Fruit fly (Drosophila melanogaster) whole organism, prepupa: ENCODE data around the gene comm3.

ENCODE experiments used
- Blimp-1 ChIP-seq: fragments of 200-800 bp; sonication (Bioruptor generic); optimal IDR thresholded peaks from 3 replicates; lab custom pipeline; 2017; ENCODE audit warnings: missing biosample characterization, missing genetic modification characterization, mild to moderate bottlenecking, moderate library complexity, missing genetic modification reagents
- CG10631 ChIP-seq: fragments of 200-800 bp; sonication (Bioruptor generic); optimal IDR thresholded peaks from 2 replicates; lab custom pipeline; 2016; ENCODE audit warnings: missing biosample characterization, missing genetic modification characterization
- CG10669 ChIP-seq: fragments of 200-800 bp; sonication (Bioruptor generic); optimal IDR thresholded peaks from 3 replicates; lab custom pipeline; 2018; ENCODE audit warnings: missing biosample characterization, mild to moderate bottlenecking, missing genetic modification characterization, moderate library complexity
- CG11762 ChIP-seq: fragments of 200-800 bp; sonication (Bioruptor generic); optimal IDR thresholded peaks from 3 replicates; lab custom pipeline; 2016; ENCODE audit warnings: missing biosample characterization, missing genetic modification characterization; ENCODE audit not compliant: insufficient read depth
- CG15336 ChIP-seq: fragments of 200-800 bp; sonication (Bioruptor generic); IDR thresholded peaks from 2 replicates; pipeline ENCODE4 v1.3.6; 2022; ENCODE audit warnings: missing biosample characterization, missing genetic modification characterization
- CG32006 ChIP-seq: fragments of 200-800 bp; sonication (Bioruptor generic); optimal IDR thresholded peaks from 3 replicates; lab custom pipeline; 2017; ENCODE audit warnings: missing biosample characterization, mild to moderate bottlenecking, missing genetic modification characterization
- CG34406 ChIP-seq: fragments of 200-800 bp; sonication (Bioruptor generic); optimal IDR thresholded peaks from 3 replicates; lab custom pipeline; 2016; ENCODE audit warnings: missing biosample characterization, missing genetic modification characterization
- CG3919 ChIP-seq: fragments of 200-800 bp; sonication (Bioruptor generic); optimal IDR thresholded peaks from 3 replicates; lab custom pipeline; 2016; ENCODE audit warnings: missing biosample characterization, missing genetic modification characterization
- CG4318 ChIP-seq: fragments of 200-800 bp; sonication (Bioruptor generic); optimal IDR thresholded peaks from 3 replicates; lab custom pipeline; 2017; ENCODE audit warnings: missing biosample characterization, mild to moderate bottlenecking, missing genetic modification characterization
- CG6276 ChIP-seq: fragments of 200-800 bp; sonication (Bioruptor generic); optimal IDR thresholded peaks from 2 replicates; lab custom pipeline; 2017; ENCODE audit warnings: missing biosample characterization, mild to moderate bottlenecking, missing genetic modification characterization
- CG6792 ChIP-seq: fragments of 200-800 bp; sonication (Bioruptor generic); optimal IDR thresholded peaks from 3 replicates; lab custom pipeline; 2016; ENCODE audit warnings: missing biosample characterization, missing genetic modification characterization
- CG6808 ChIP-seq: fragments of 200-800 bp; sonication (Bioruptor generic); optimal IDR thresholded peaks from 3 replicates; lab custom pipeline; 2017; ENCODE audit warnings: missing biosample characterization, missing genetic modification characterization, mild to moderate bottlenecking, moderate library complexity, missing genetic modification reagents
- CG8632 ChIP-seq: fragments of 200-800 bp; sonication (Bioruptor generic); optimal IDR thresholded peaks from 3 replicates; lab custom pipeline; 2016; ENCODE audit warnings: missing biosample characterization, missing genetic modification characterization
- Eip75B ChIP-seq: fragments of 200-800 bp; sonication (Bioruptor generic); optimal IDR thresholded peaks from 3 replicates; lab custom pipeline; 2016; ENCODE audit warnings: missing biosample characterization, missing genetic modification characterization
- Eip78C ChIP-seq: fragments of 200-800 bp; sonication (Bioruptor generic); peaks from one replicate; lab custom pipeline; 2016; ENCODE audit warnings: missing biosample characterization, missing genetic modification characterization
- Eip93F ChIP-seq: fragments of 200-800 bp; sonication (Bioruptor generic); optimal IDR thresholded peaks from 2 replicates; lab custom pipeline; 2016; ENCODE audit warnings: missing biosample characterization, mild to moderate bottlenecking, missing genetic modification characterization
- Ets21C ChIP-seq: fragments of 200-800 bp; sonication (Bioruptor generic); optimal IDR thresholded peaks from 3 replicates; lab custom pipeline; 2016; ENCODE audit warnings: missing biosample characterization, missing genetic modification characterization
- Ets96B ChIP-seq: fragments of 200-800 bp; optimal IDR thresholded peaks from 2 replicates; lab custom pipeline; 2019; ENCODE audit warnings: missing biosample characterization, mild to moderate bottlenecking, missing genetic modification characterization, moderate library complexity
- Gug ChIP-seq: fragments of 200-800 bp; sonication (Bioruptor generic); IDR thresholded peaks from 2 replicates; pipeline ENCODE4 v1.3.6; 2022; ENCODE audit warnings: missing biosample characterization, missing genetic modification characterization
- Hr39 ChIP-seq: fragments of 200-800 bp; sonication (Bioruptor generic); optimal IDR thresholded peaks from 2 replicates; lab custom pipeline; 2016; ENCODE audit warnings: missing biosample characterization, missing genetic modification characterization
- Hr4 ChIP-seq: fragments of 200-800 bp; sonication (Bioruptor generic); optimal IDR thresholded peaks from 3 replicates; lab custom pipeline; 2016; ENCODE audit warnings: missing biosample characterization, missing genetic modification characterization
- Lpt ChIP-seq: fragments of 200-800 bp; sonication (Bioruptor generic); optimal IDR thresholded peaks from 3 replicates; lab custom pipeline; 2016; ENCODE audit warnings: missing biosample characterization, missing genetic modification characterization
- Met ChIP-seq: fragments of 200-800 bp; sonication (Bioruptor generic); optimal IDR thresholded peaks from 3 replicates; lab custom pipeline; 2016; ENCODE audit warnings: missing biosample characterization, missing genetic modification characterization
- OdsH ChIP-seq: fragments of 200-800 bp; sonication (Bioruptor generic); optimal IDR thresholded peaks from 3 replicates; lab custom pipeline; 2016; ENCODE audit warnings: missing biosample characterization, missing genetic modification characterization
- Smox ChIP-seq: fragments of 200-800 bp; sonication (Bioruptor generic); optimal IDR thresholded peaks from 3 replicates; lab custom pipeline; 2016; ENCODE audit warnings: missing biosample characterization, missing genetic modification characterization
- Sox102F ChIP-seq: fragments of 200-800 bp; sonication (Bioruptor generic); optimal IDR thresholded peaks from 2 replicates; lab custom pipeline; 2016; ENCODE audit warnings: missing biosample characterization, mild to moderate bottlenecking, missing genetic modification characterization
- Sox15 ChIP-seq: fragments of 200-800 bp; sonication (Bioruptor generic); optimal IDR thresholded peaks from 3 replicates; lab custom pipeline; 2016; ENCODE audit warnings: missing biosample characterization, missing genetic modification characterization
- achi ChIP-seq: fragments of 200-800 bp; sonication (Bioruptor generic); optimal IDR thresholded peaks from 3 replicates; lab custom pipeline; 2016; ENCODE audit warnings: missing biosample characterization, missing genetic modification characterization
- acj6 ChIP-seq: fragments of 200-800 bp; sonication (Bioruptor generic); optimal IDR thresholded peaks from 3 replicates; lab custom pipeline; 2016; ENCODE audit warnings: missing biosample characterization, missing genetic modification characterization
- cyc ChIP-seq: fragments of 200-800 bp; sonication (Bioruptor generic); optimal IDR thresholded peaks from 3 replicates; lab custom pipeline; 2016; ENCODE audit warnings: missing biosample characterization, missing genetic modification characterization
- dac ChIP-seq: fragments of 200-800 bp; sonication (Bioruptor generic); optimal IDR thresholded peaks from 2 replicates; lab custom pipeline; 2017; ENCODE audit warnings: missing biosample characterization, mild to moderate bottlenecking, missing genetic modification characterization
- eg ChIP-seq: fragments of 200-800 bp; sonication (Bioruptor generic); IDR thresholded peaks from 3 replicates; pipeline ENCODE4 v1.3.6; 2022; ENCODE audit warnings: missing biosample characterization, missing genetic modification characterization
- esn ChIP-seq: fragments of 200-800 bp; sonication (Bioruptor generic); optimal IDR thresholded peaks from 2 replicates; lab custom pipeline; 2016; ENCODE audit warnings: missing biosample characterization, mild to moderate bottlenecking, missing genetic modification characterization, moderate library complexity
- fkh ChIP-seq: fragments of 200-800 bp; sonication (Bioruptor generic); optimal IDR thresholded peaks from 3 replicates; lab custom pipeline; 2017; ENCODE audit warnings: missing biosample characterization, mild to moderate bottlenecking, missing genetic modification characterization, moderate library complexity
- pdm3 ChIP-seq: fragments of 200-800 bp; sonication (Bioruptor generic); optimal IDR thresholded peaks from 3 replicates; lab custom pipeline; 2016; ENCODE audit warnings: missing biosample characterization, missing genetic modification characterization
- salr ChIP-seq, 2 experiments: fragments of 200-800 bp; sonication (Bioruptor generic); optimal IDR thresholded peaks; 3 replicates each; lab custom pipeline; 2016 to 2018; ENCODE audit warnings: missing biosample characterization in 2 of 2, missing genetic modification characterization in 2 of 2, mild to moderate bottlenecking in 1 of 2
- spab ChIP-seq: fragments of 200-800 bp; sonication (Bioruptor generic); optimal IDR thresholded peaks from 2 replicates; lab custom pipeline; 2017; ENCODE audit warnings: missing biosample characterization, mild to moderate bottlenecking, missing genetic modification characterization, missing genetic modification reagents
- svp ChIP-seq: fragments of 200-800 bp; sonication (Bioruptor generic); peaks from one replicate; lab custom pipeline; 2016; ENCODE audit warnings: missing biosample characterization, missing genetic modification characterization

The comm3 gene

DNA sequence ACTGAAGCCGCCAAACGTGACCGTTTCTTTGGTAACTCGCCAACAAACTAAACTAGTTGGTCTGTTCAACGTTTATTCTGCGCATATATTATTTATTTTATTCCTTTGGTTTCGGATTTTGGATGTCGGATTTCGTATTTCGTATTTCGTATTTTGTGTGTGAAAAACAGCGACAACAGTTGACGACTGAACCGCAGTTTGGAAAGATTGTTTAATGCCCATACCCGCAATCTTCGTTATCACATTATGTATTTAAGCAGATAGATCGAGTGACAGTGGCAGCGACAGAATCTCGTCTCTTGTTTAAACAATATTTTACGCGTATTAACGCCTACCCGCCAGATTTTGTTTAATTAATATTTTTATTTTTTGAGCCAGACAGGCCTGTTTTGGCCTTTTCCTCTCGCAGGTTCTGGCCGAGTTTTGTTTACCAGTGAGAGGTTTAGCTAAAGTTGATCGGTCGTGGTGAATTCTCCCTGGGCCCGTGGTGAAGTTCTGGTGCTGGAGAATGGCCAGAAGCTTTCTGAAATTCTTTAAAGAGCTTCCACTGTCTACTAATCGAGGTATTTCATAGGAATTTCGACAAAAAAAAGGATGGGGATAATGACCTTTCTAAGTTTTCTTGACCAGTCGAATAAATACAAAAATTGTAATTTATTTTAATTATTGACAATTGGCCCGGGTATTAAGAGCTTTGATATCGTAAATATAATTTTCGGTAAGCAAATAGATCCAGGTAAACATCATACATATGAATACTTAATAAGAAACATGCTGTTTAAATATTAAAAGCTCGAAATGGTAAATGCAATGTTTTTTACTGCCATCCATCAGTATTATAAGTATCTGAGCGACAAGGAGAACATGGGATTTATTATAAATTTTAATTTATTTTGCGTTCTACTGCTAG is at the start of gene comm3, which contains the start of gene CG43083:
Gene comm3 (minus strand): TSS at position 51 of the 910 bp plus-strand sequence.
Gene CG43083 (plus strand): TSS at position 860 of the 910 bp plus-strand sequence.
- TF ChIP-seq Eip78C (GFP tag; lab: Kevin White, UChicago) (peak; percentile 53), fkh (GFP tag; lab: Kevin White, UChicago) (peak; percentile 73), CG4318 (no peak)
- TF ChIP-seq, all 60 proteins: peak for 2

DNA sequence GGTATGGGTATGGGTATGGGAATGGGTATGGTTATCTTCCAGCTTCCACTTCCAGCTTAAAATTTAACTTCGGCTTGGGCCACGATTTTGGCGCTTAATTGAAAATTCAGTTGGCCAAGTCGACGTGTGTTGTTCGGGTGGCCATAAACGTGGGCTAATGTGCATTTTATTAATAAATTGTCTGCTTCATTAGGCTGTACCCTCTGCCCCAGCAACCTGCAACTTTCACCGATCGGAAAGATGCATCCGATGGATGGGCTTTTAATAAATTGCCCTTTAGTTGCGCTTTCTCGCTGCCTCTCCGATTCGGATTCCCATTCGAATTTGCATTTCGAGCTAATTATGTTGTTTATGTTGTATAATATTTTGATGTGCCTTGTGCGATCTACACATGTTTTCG is 47.6 kb upstream of the comm3 start:
- no peak for TF ChIP-seq fkh (GFP tag; lab: Kevin White, UChicago)
- peak; percentile 4 for TF ChIP-seq Eip78C (GFP tag; lab: Kevin White, UChicago)
- TF ChIP-seq CG15336 = 0 out of 2 replicates have a peak, but pooled peaks have one; percentile 15
- TF ChIP-seq CG11762 (GFP tag; lab: Kevin White, UChicago) = no peak
- TF ChIP-seq Blimp-1 (GFP tag; lab: Kevin White, UChicago) = peak; percentile 9

- TF ChIP-seq eg (no peak), CG6808 (GFP tag; lab: Kevin White, UChicago) (no peak), Eip78C (GFP tag; lab: Kevin White, UChicago) (peak; percentile 69), fkh (GFP tag; lab: Kevin White, UChicago) (peak; percentile 58), CG11762 (GFP tag; lab: Kevin White, UChicago) (no peak)
Observed at dm6 chr3L:15694406-15694805, 46.8 kb upstream of the comm3 start.

dm6 chr3L:15692794-15693532 is 45.4 kb upstream of the comm3 start:
- TF ChIP-seq CG34406 (GFP tag; lab: Kevin White, UChicago) = peak; percentile 54
- peak; percentile 1 for TF ChIP-seq Hr39 (GFP tag; lab: Kevin White, UChicago)
- TF ChIP-seq Lpt = no peak
- TF ChIP-seq CG32006 (GFP tag; lab: Kevin White, UChicago) = peak; percentile 70
- peak; percentile 31 for TF ChIP-seq spab (GFP tag; lab: Kevin White, UChicago)
- TF ChIP-seq Eip78C (GFP tag; lab: Kevin White, UChicago) = peak; percentile 87
- TF ChIP-seq CG6276 (GFP tag; lab: Kevin White, UChicago) = peak; percentile 41
- TF ChIP-seq Sox102F (GFP tag; lab: Kevin White, UChicago) = no peak
- peak; percentile 36 for TF ChIP-seq esn (GFP tag; lab: Kevin White, UChicago)
- TF ChIP-seq pdm3 (GFP tag; lab: Kevin White, UChicago) = peak; percentile 36
- TF ChIP-seq Smox (GFP tag; lab: Kevin White, UChicago) = peak; percentile 13
- TF ChIP-seq CG3919 = peak; percentile 52
- no peak for TF ChIP-seq CG6808 (GFP tag; lab: Kevin White, UChicago)
- no peak for TF ChIP-seq dac (GFP tag; lab: Kevin White, UChicago)
- peak; percentile 40 for TF ChIP-seq CG4318
- TF ChIP-seq fkh (GFP tag; lab: Kevin White, UChicago) = no peak
- TF ChIP-seq Gug (GFP tag; lab: Robert Waterston, UW) = peak; percentile 14; the same call in 1 of the 2 replicates
- TF ChIP-seq CG8632 (GFP tag; lab: Kevin White, UChicago) = peak; percentile 56
- TF ChIP-seq CG10631 = peak; percentile 13
- peak; percentile 20 for TF ChIP-seq Ets96B (tag; lab: Kevin White, UChicago)
- peak; percentile 54 for TF ChIP-seq achi
- TF ChIP-seq Eip75B (GFP tag; lab: Kevin White, UChicago) = no peak
- TF ChIP-seq CG11762 (GFP tag; lab: Kevin White, UChicago) = peak; percentile 51
- TF ChIP-seq Ets21C = no peak
- TF ChIP-seq Met (GFP tag; lab: Kevin White, UChicago) = no peak
- peak; percentile 11 for TF ChIP-seq cyc (GFP tag; lab: Kevin White, UChicago)
- TF ChIP-seq Sox15 (GFP tag; lab: Kevin White, UChicago) = peak; percentile 22
- peak; percentile 67 for TF ChIP-seq svp (GFP tag; lab: Kevin White, UChicago)
- no peak for TF ChIP-seq Blimp-1 (GFP tag; lab: Kevin White, UChicago)
- TF ChIP-seq OdsH (GFP tag; lab: Kevin White, UChicago) = peak; percentile 56
- TF ChIP-seq Hr4 = peak; percentile 15
- peak in 1 of 2 experiments; percentile 51 for TF ChIP-seq salr (GFP tag; optimal IDR thresholded peaks at IDR 0.05; lab: Kevin White, UChicago)
- 0 out of 2 replicates have a peak, but pooled peaks have one; percentile 8 for TF ChIP-seq CG15336
- TF ChIP-seq CG6792 = peak; percentile 33
- peak; percentile 62 for TF ChIP-seq acj6 (GFP tag; lab: Kevin White, UChicago)
- TF ChIP-seq CG10669 (GFP tag; lab: Kevin White, UChicago) = peak; percentile 8
- no peak for TF ChIP-seq Eip93F (GFP tag; lab: Kevin White, UChicago)
